Worm (Caenorhabditis elegans): Measurements from ENCODE around the gene clec-250.

DNA sequence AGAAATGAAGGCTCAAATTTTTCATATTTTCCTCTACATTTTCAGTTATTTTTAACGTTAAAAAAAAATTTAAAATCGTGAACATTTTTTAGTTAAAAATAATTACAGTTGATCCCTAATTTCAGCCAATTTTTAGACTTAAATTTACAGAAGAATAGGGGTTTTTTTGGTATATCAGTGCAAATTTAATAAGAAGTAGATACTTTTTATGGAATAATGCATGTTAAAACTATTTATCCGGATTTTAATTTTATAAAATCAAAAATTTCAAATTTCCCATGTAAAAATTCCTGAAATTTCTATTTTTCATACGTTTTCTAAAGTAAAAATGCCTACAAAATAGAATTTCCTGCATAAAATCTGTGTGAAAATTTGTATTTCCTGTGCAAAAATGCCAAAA is 17.9 kb downstream of the clec-250 start:
- TF ChIP-seq ceh-13 (GFP tag; optimal IDR thresholded peaks at IDR 0.05) (no peak), flt-1 (GFP tag; IDR thresholded peaks at IDR 0.05) (no peak), sea-1 (GFP tag; conservative IDR thresholded peaks at IDR 0.05) (no peak), pes-1 (GFP tag; IDR thresholded peaks at IDR 0.05) (no peak), F13C5.2 (tag; optimal IDR thresholded peaks at IDR 0.05) (no peak), tra-4 (tag; optimal IDR thresholded peaks at IDR 0.05) (no peak), tbx-37 (GFP tag; conservative IDR thresholded peaks at IDR 0.05) (no peak), ama-1 (optimal IDR thresholded peaks at IDR 0.05) (no peak)

All from whole organism, early embryonic.